Fruit fly (Drosophila melanogaster) whole organism, embryonic: ENCODE results near the gene dia.

Experiments used
- Asciz ChIP-seq: fragments of 200-800 bp; sonication (Bioruptor generic); optimal IDR thresholded peaks from 2 replicates; lab custom pipeline; 2017; ENCODE audit warnings: missing biosample characterization, mild to moderate bottlenecking, missing genetic modification characterization, missing genetic modification reagents
- CG10979 ChIP-seq: fragments of 200-800 bp; sonication (Bioruptor generic); optimal IDR thresholded peaks from 2 replicates; lab custom pipeline; 2018; ENCODE audit warnings: missing biosample characterization, mild to moderate bottlenecking, missing genetic modification characterization, moderate library complexity
- CG11093 ChIP-seq: fragments of 200-800 bp; sonication (Bioruptor generic); IDR thresholded peaks from 3 replicates; pipeline ENCODE4 v1.3.6; 2022; ENCODE audit warnings: missing biosample characterization, missing genetic modification characterization
- CG12299 ChIP-seq: fragments of 200-800 bp; sonication (Bioruptor generic); optimal IDR thresholded peaks from 2 replicates; lab custom pipeline; 2018; ENCODE audit warnings: missing biosample characterization, mild to moderate bottlenecking, missing genetic modification characterization
- CG1233 ChIP-seq: fragments of 200-800 bp; sonication (Bioruptor generic); optimal IDR thresholded peaks from 4 replicates; lab custom pipeline; 2018; ENCODE audit warnings: missing biosample characterization, mild to moderate bottlenecking, missing genetic modification characterization
- CG15269 ChIP-seq: fragments of 200-800 bp; sonication (Bioruptor generic); optimal IDR thresholded peaks from 2 replicates; lab custom pipeline; 2018; ENCODE audit warnings: missing biosample characterization, mild to moderate bottlenecking, missing genetic modification characterization, moderate library complexity
- CG1529 ChIP-seq: fragments of 200-800 bp; sonication (Bioruptor generic); optimal IDR thresholded peaks from 3 replicates; lab custom pipeline; 2018; ENCODE audit warnings: missing biosample characterization, missing genetic modification characterization
- CG17186 ChIP-seq: fragments of 200-800 bp; sonication (Bioruptor generic); optimal IDR thresholded peaks from 3 replicates; lab custom pipeline; 2017; ENCODE audit warnings: missing biosample characterization, missing genetic modification reagents, missing genetic modification characterization
- CG3065 ChIP-seq: fragments of 200-800 bp; sonication (Bioruptor generic); optimal IDR thresholded peaks from 2 replicates; lab custom pipeline; 2016; ENCODE audit warnings: missing biosample characterization, missing genetic modification characterization
- CG4328 ChIP-seq: fragments of 200-800 bp; sonication (Bioruptor generic); optimal IDR thresholded peaks from 3 replicates; lab custom pipeline; 2017; ENCODE audit warnings: missing biosample characterization, missing genetic modification reagents, missing genetic modification characterization
- CG8765 ChIP-seq: fragments of 200-800 bp; sonication (Bioruptor generic); IDR thresholded peaks from 2 replicates; pipeline ENCODE4 v1.3.6; 2022; ENCODE audit warnings: missing biosample characterization, missing genetic modification characterization
- CG9437 ChIP-seq: fragments of 200-800 bp; sonication (Bioruptor generic); optimal IDR thresholded peaks from 2 replicates; lab custom pipeline; 2018; ENCODE audit warnings: missing biosample characterization, mild to moderate bottlenecking, missing genetic modification characterization
- CG9876 ChIP-seq: fragments of 200-800 bp; sonication (Bioruptor generic); optimal IDR thresholded peaks from 2 replicates; lab custom pipeline; 2016; ENCODE audit warnings: missing biosample characterization, missing genetic modification characterization
- CHES-1-like ChIP-seq: fragments of 200-800 bp; sonication (Bioruptor generic); optimal IDR thresholded peaks from 2 replicates; lab custom pipeline; 2016; ENCODE audit warnings: missing biosample characterization, missing genetic modification characterization
- Dad ChIP-seq: fragments of 200-800 bp; sonication (Bioruptor generic); optimal IDR thresholded peaks from 3 replicates; lab custom pipeline; 2016; ENCODE audit warnings: missing biosample characterization, missing genetic modification characterization
- Dbx ChIP-seq: fragments of 200-800 bp; sonication (Bioruptor generic); IDR thresholded peaks from 3 replicates; pipeline ENCODE4 v1.3.6; 2022; ENCODE audit warnings: missing biosample characterization, missing genetic modification characterization
- Ets65A ChIP-seq: fragments of 200-800 bp; sonication (Bioruptor generic); peaks from one replicate; lab custom pipeline; 2016; ENCODE audit warnings: missing biosample characterization, missing genetic modification characterization
- Fer3 ChIP-seq: fragments of 200-800 bp; sonication (Bioruptor generic); optimal IDR thresholded peaks from 2 replicates; lab custom pipeline; 2018; ENCODE audit warnings: missing biosample characterization, mild to moderate bottlenecking, missing genetic modification characterization, moderate library complexity
- HLH54F ChIP-seq: fragments of 200-800 bp; sonication (Bioruptor generic); optimal IDR thresholded peaks from 3 replicates; lab custom pipeline; 2016; ENCODE audit warnings: missing biosample characterization, missing genetic modification characterization
- Hey ChIP-seq: fragments of 200-800 bp; sonication (Bioruptor generic); optimal IDR thresholded peaks from 3 replicates; lab custom pipeline; 2018; ENCODE audit warnings: missing biosample characterization, mild to moderate bottlenecking, missing genetic modification characterization
- Hsf ChIP-seq: fragments of 200-800 bp; sonication (Bioruptor generic); optimal IDR thresholded peaks from 3 replicates; lab custom pipeline; 2016; ENCODE audit warnings: missing biosample characterization, missing genetic modification characterization
- MBD-R2 ChIP-seq: fragments of 200-800 bp; sonication (Bioruptor generic); IDR thresholded peaks from 2 replicates; pipeline ENCODE4 v1.3.6; 2022; ENCODE audit warnings: missing biosample characterization, missing genetic modification characterization
- NFAT ChIP-seq: fragments of 200-800 bp; sonication (Bioruptor generic); IDR thresholded peaks from 2 replicates; pipeline ENCODE4 v1.3.6; 2022; ENCODE audit warnings: missing biosample characterization, missing genetic modification characterization
- Nf-YA ChIP-seq: fragments of 200-800 bp; sonication (Bioruptor generic); IDR thresholded peaks from 2 replicates; pipeline ENCODE4 v1.3.6; 2022; ENCODE audit warnings: missing biosample characterization, missing genetic modification characterization
- Ptx1 ChIP-seq: fragments of 200-800 bp; sonication (Bioruptor generic); IDR thresholded peaks from 2 replicates; pipeline ENCODE4 v1.3.6; 2022; ENCODE audit warnings: missing biosample characterization, missing genetic modification characterization
- Ravus ChIP-seq: fragments of 200-800 bp; sonication (Bioruptor generic); IDR thresholded peaks from 2 replicates; pipeline ENCODE4 v1.3.6; 2022; ENCODE audit warnings: missing biosample characterization, missing genetic modification characterization
- Rfx ChIP-seq: fragments of 200-800 bp; sonication (Bioruptor generic); IDR thresholded peaks from 2 replicates; pipeline ENCODE4 v1.3.6; 2022; ENCODE audit warnings: missing biosample characterization, missing genetic modification characterization
- Sry-δ ChIP-seq: fragments of 200-800 bp; sonication (Bioruptor generic); optimal IDR thresholded peaks from 2 replicates; lab custom pipeline; 2016; ENCODE audit warnings: missing biosample characterization, missing genetic modification characterization
- Ssrp ChIP-seq: fragments of 200-800 bp; sonication (Bioruptor generic); optimal IDR thresholded peaks from 2 replicates; lab custom pipeline; 2018; ENCODE audit warnings: missing biosample characterization, mild to moderate bottlenecking, missing genetic modification characterization, moderate library complexity
- Stat92E ChIP-seq, 3 experiments: fragments of >200 bp in 2 of 3; fragments of 200-800 bp in 1 of 3; sonication (Bioruptor generic) in 1 of 3; optimal IDR thresholded peaks; 2 replicates each; lab custom pipeline; 2017 to 2019; ENCODE audit warnings: missing biosample characterization in 3 of 3, missing genetic modification characterization in 3 of 3, mild to moderate bottlenecking in 1 of 3, moderate library complexity in 1 of 3
- TFAM ChIP-seq: fragments of 200-800 bp; sonication (Bioruptor generic); optimal IDR thresholded peaks from 2 replicates; lab custom pipeline; 2017; ENCODE audit warnings: missing biosample characterization, missing genetic modification characterization, inconsistent platforms
- abd-A ChIP-seq: fragments of 200-800 bp; sonication (Bioruptor generic); optimal IDR thresholded peaks from 3 replicates; lab custom pipeline; 2019; ENCODE audit warnings: missing biosample characterization, mild to moderate bottlenecking, missing genetic modification characterization, moderate library complexity
- chn ChIP-seq: fragments of 200-800 bp; sonication (Bioruptor generic); optimal IDR thresholded peaks from 2 replicates; lab custom pipeline; 2016; ENCODE audit warnings: missing biosample characterization, missing genetic modification characterization
- crc ChIP-seq: fragments of 200-800 bp; sonication (Bioruptor generic); optimal IDR thresholded peaks from 2 replicates; lab custom pipeline; 2016; ENCODE audit warnings: missing biosample characterization, missing genetic modification characterization
- da ChIP-seq: fragments of 200-800 bp; sonication (Bioruptor generic); optimal IDR thresholded peaks from 2 replicates; lab custom pipeline; 2016; ENCODE audit warnings: missing biosample characterization, missing genetic modification characterization
- dpn ChIP-seq, 2 experiments: fragments of 200-800 bp; sonication (Bioruptor generic); optimal IDR thresholded peaks; 3 replicates each; lab custom pipeline; 2016; ENCODE audit warnings: missing biosample characterization in 2 of 2, missing genetic modification characterization in 2 of 2
- fd3F ChIP-seq: fragments of 200-800 bp; sonication (Bioruptor generic); optimal IDR thresholded peaks from 2 replicates; lab custom pipeline; 2018; ENCODE audit warnings: missing biosample characterization, mild to moderate bottlenecking, missing genetic modification characterization, moderate library complexity
- fd96Cb ChIP-seq: fragments of 200-800 bp; sonication (Bioruptor generic); optimal IDR thresholded peaks from 2 replicates; lab custom pipeline; 2018; ENCODE audit warnings: missing biosample characterization, mild to moderate bottlenecking, missing genetic modification characterization, moderate library complexity
- gfzf ChIP-seq: fragments of 200-800 bp; sonication (Bioruptor generic); optimal IDR thresholded peaks from 2 replicates; lab custom pipeline; 2016; ENCODE audit warnings: missing biosample characterization, mild to moderate bottlenecking, missing genetic modification characterization, moderate library complexity
- grn ChIP-seq: fragments of 200-800 bp; sonication (Bioruptor generic); optimal IDR thresholded peaks from 3 replicates; lab custom pipeline; 2017; ENCODE audit warnings: missing biosample characterization, missing genetic modification characterization
- lilli ChIP-seq: fragments of 200-800 bp; sonication (Bioruptor generic); optimal IDR thresholded peaks from 3 replicates; lab custom pipeline; 2016; ENCODE audit warnings: missing biosample characterization, missing genetic modification characterization
- lmd ChIP-seq: fragments of 200-800 bp; sonication (Bioruptor generic); IDR thresholded peaks from 2 replicates; pipeline ENCODE4 v1.3.6; 2022; ENCODE audit warnings: missing biosample characterization, missing genetic modification characterization
- mirr ChIP-seq: fragments of 200-800 bp; sonication (Bioruptor generic); optimal IDR thresholded peaks from 3 replicates; lab custom pipeline; 2018; ENCODE audit warnings: missing biosample characterization, mild to moderate bottlenecking, missing genetic modification characterization
- nau ChIP-seq: fragments of 200-800 bp; sonication (Bioruptor generic); optimal IDR thresholded peaks from 3 replicates; lab custom pipeline; 2017; ENCODE audit warnings: missing biosample characterization, mild to moderate bottlenecking, missing genetic modification characterization, missing genetic modification reagents
- pho ChIP-seq: fragments of 200-800 bp; sonication (Bioruptor generic); optimal IDR thresholded peaks from 2 replicates; lab custom pipeline; 2016; ENCODE audit warnings: missing biosample characterization, missing genetic modification characterization
- pzg ChIP-seq: fragments of 200-800 bp; sonication (Bioruptor generic); optimal IDR thresholded peaks from 3 replicates; lab custom pipeline; 2018; ENCODE audit warnings: missing biosample characterization, mild to moderate bottlenecking, missing genetic modification characterization, moderate library complexity
- ro ChIP-seq: fragments of 200-800 bp; sonication (Bioruptor generic); IDR thresholded peaks from 2 replicates; pipeline ENCODE4 v1.3.6; 2022; ENCODE audit warnings: missing biosample characterization, missing genetic modification characterization
- slp2 ChIP-seq: fragments of 200-800 bp; sonication (Bioruptor generic); optimal IDR thresholded peaks from 2 replicates; lab custom pipeline; 2016; ENCODE audit warnings: missing biosample characterization, missing genetic modification characterization
- toy ChIP-seq: fragments of 200-800 bp; sonication (Bioruptor generic); IDR thresholded peaks from 2 replicates; pipeline ENCODE4 v1.3.6; 2022; ENCODE audit warnings: missing biosample characterization, missing genetic modification characterization
- trem ChIP-seq: fragments of 200-800 bp; optimal IDR thresholded peaks from 3 replicates; lab custom pipeline; 2019; ENCODE audit warnings: missing biosample characterization, mild to moderate bottlenecking, missing genetic modification characterization, moderate library complexity
- tup ChIP-seq: fragments of 200-800 bp; sonication (Bioruptor generic); optimal IDR thresholded peaks from 2 replicates; lab custom pipeline; 2016; ENCODE audit warnings: missing biosample characterization, mild to moderate bottlenecking, missing genetic modification characterization, moderate library complexity
- zfh2 ChIP-seq: fragments of 200-800 bp; sonication (Bioruptor generic); optimal IDR thresholded peaks from 2 replicates; lab custom pipeline; 2016; ENCODE audit warnings: missing biosample characterization, missing genetic modification characterization

dia gene

DNA sequence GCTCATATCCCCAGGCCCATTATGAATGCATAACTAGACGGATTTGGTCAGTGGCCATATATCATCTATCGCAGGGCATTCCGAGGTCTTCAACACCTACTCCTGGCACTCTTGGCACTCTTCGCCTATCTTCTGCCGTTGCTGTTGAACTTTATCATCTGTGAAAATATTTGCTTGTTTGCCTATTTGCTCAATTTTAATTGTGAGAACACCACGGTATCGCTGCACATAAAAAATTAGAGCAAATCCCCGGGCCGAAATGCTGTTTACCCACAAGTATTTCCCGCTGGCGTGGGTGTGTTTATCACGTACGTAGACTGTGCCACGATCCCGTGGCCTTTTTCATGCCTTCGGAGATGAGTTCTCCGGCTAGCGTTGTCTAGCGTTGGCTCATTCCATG, 22.8 kb downstream of the dia start (continued):
- TF ChIP-seq CG8765 (GFP tag; lab: Robert Waterston, UW) (no peak), Fer3 (tag; lab: Kevin White, UChicago) (peak; percentile 57), gfzf (no peak), CHES-1-like (GFP tag; lab: Kevin White, UChicago) (peak; percentile 63), Ravus (GFP tag; lab: Robert Waterston, UW) (no peak), zfh2 (GFP tag; lab: Kevin White, UChicago) (no peak), Rfx (GFP tag; lab: Robert Waterston, UW) (peak; percentile 42; the same call in 1 of the 2 replicates), CG9437 (GFP tag; lab: Kevin White, UChicago) (no peak), mirr (GFP tag; lab: Kevin White, UChicago) (peak; percentile 55), Dad (GFP tag; lab: Kevin White, UChicago) (no peak), Nf-YA (0 out of 2 replicates have a peak, but pooled peaks have one; percentile 18), pho (GFP tag; lab: Kevin White, UChicago) (peak; percentile 4), lilli (GFP tag; lab: Kevin White, UChicago) (peak; percentile 26), fd3F (peak; percentile 56), toy (GFP tag; lab: Robert Waterston, UW) (no peak), CG3065 (GFP tag; lab: Kevin White, UChicago) (no peak), TFAM (GFP tag; lab: Kevin White, UChicago) (peak; percentile 29), Dbx (GFP tag; lab: Robert Waterston, UW) (peak; percentile 11; the same call in 1 of the 3 replicates), pzg (GFP tag; lab: Kevin White, UChicago) (no peak), dpn (GFP tag; optimal IDR thresholded peaks at IDR 0.05; lab: Kevin White, UChicago) (peak; percentile 7 to 46), chn (GFP tag; lab: Kevin White, UChicago) (no peak), fd96Cb (tag; lab: Kevin White, UChicago) (peak; percentile 18), da (no peak), nau (peak; percentile 69), CG1529 (GFP tag; lab: Kevin White, UChicago) (peak; percentile 62), Ptx1 (GFP tag; lab: Robert Waterston, UW) (peak; percentile 30; the same call in 1 of the 2 replicates), Stat92E (GFP tag; optimal IDR thresholded peaks at IDR 0.05; lab: Kevin White, UChicago) (no peak), NFAT (GFP tag; lab: Robert Waterston, UW) (peak; percentile 42; the same call in 1 of the 2 replicates), abd-A (tag; lab: Kevin White, UChicago) (peak; percentile 28), slp2 (GFP tag; lab: Kevin White, UChicago) (peak; percentile 15), CG4328 (GFP tag; lab: Kevin White, UChicago) (peak; percentile 44), trem (tag; lab: Kevin White, UChicago) (no peak), Ssrp (tag; lab: Kevin White, UChicago) (no peak), tup (peak; percentile 18), CG15269 (tag; lab: Kevin White, UChicago) (peak; percentile 57), CG10979 (peak; percentile 11), Asciz (GFP tag; lab: Kevin White, UChicago) (peak; percentile 61), CG1233 (GFP tag; lab: Kevin White, UChicago) (peak; percentile 78), CG17186 (GFP tag; lab: Kevin White, UChicago) (no peak), ro (GFP tag; lab: Robert Waterston, UW) (no peak), CG9876 (GFP tag; lab: Kevin White, UChicago) (no peak), Hsf (GFP tag; lab: Kevin White, UChicago) (peak; percentile 38), MBD-R2 (GFP tag; lab: Robert Waterston, UW) (peak; percentile 20; the same call in 1 of the 2 replicates), CG12299 (tag; lab: Kevin White, UChicago) (peak; percentile 30), lmd (GFP tag; lab: Robert Waterston, UW) (no peak), HLH54F (peak; percentile 1), crc (GFP tag; lab: Kevin White, UChicago) (no peak), CG11093 (GFP tag; lab: Robert Waterston, UW) (no peak), Sry-δ (GFP tag; lab: Kevin White, UChicago) (peak; percentile 0), Ets65A (GFP tag; lab: Kevin White, UChicago) (no peak), Hey (tag; lab: Kevin White, UChicago) (peak; percentile 53), grn (GFP tag; lab: Kevin White, UChicago) (peak; percentile 49)
